Fruit fly (Drosophila melanogaster) whole organism, embryonic: ENCODE data around the gene Pex14.

ENCODE experiments used
- Adf1 ChIP-seq: fragments of 200-800 bp; sonication (Bioruptor generic); IDR thresholded peaks from 2 replicates; pipeline ENCODE4 v1.3.6; 2022; ENCODE audit warnings: missing biosample characterization, missing genetic modification characterization
- Antp ChIP-seq: fragments of 200-800 bp; sonication (Bioruptor generic); optimal IDR thresholded peaks from 3 replicates; lab custom pipeline; 2016; ENCODE audit warnings: missing biosample characterization, missing genetic modification characterization
- B-H2 ChIP-seq: fragments of 200-800 bp; sonication (Bioruptor generic); optimal IDR thresholded peaks from 2 replicates; lab custom pipeline; 2018; ENCODE audit warnings: missing biosample characterization, mild to moderate bottlenecking, missing genetic modification characterization
- CG10431 ChIP-seq: fragments of 200-800 bp; sonication (Bioruptor generic); optimal IDR thresholded peaks from 3 replicates; lab custom pipeline; 2018; ENCODE audit warnings: missing biosample characterization, mild to moderate bottlenecking, missing genetic modification characterization
- CG11247 ChIP-seq: fragments of 200-800 bp; sonication (Bioruptor generic); IDR thresholded peaks from 2 replicates; pipeline ENCODE4 v1.3.6; 2022; ENCODE audit warnings: missing biosample characterization, missing genetic modification characterization
- CG11695 ChIP-seq: fragments of 200-800 bp; sonication (Bioruptor generic); IDR thresholded peaks from 3 replicates; pipeline ENCODE4 v1.3.6; 2022; ENCODE audit warnings: missing biosample characterization, missing genetic modification characterization
- CG12155 ChIP-seq: fragments of 200-800 bp; sonication (Bioruptor generic); optimal IDR thresholded peaks from 3 replicates; lab custom pipeline; 2016; ENCODE audit warnings: missing biosample characterization, missing genetic modification characterization
- CG12391 ChIP-seq: fragments of 200-800 bp; sonication (Bioruptor generic); optimal IDR thresholded peaks from 3 replicates; lab custom pipeline; 2018; ENCODE audit warnings: missing biosample characterization, mild to moderate bottlenecking, missing genetic modification characterization, moderate library complexity
- CG13775 ChIP-seq: fragments of 200-800 bp; sonication (Bioruptor generic); optimal IDR thresholded peaks from 3 replicates; lab custom pipeline; 2017; ENCODE audit warnings: missing biosample characterization, mild to moderate bottlenecking, missing genetic modification characterization
- CG1832 ChIP-seq: fragments of 200-800 bp; sonication (Bioruptor generic); optimal IDR thresholded peaks from 2 replicates; lab custom pipeline; 2017; ENCODE audit warnings: missing biosample characterization, mild to moderate bottlenecking, missing genetic modification characterization, inconsistent platforms
- CG2116 ChIP-seq: fragments of 200-800 bp; sonication (Bioruptor generic); optimal IDR thresholded peaks from 3 replicates; lab custom pipeline; 2018; ENCODE audit warnings: missing biosample characterization, mild to moderate bottlenecking, missing genetic modification characterization
- CG30431 ChIP-seq: fragments of 200-800 bp; sonication (Bioruptor generic); optimal IDR thresholded peaks from 2 replicates; lab custom pipeline; 2017; ENCODE audit warnings: missing biosample characterization, missing genetic modification characterization
- CG33213 ChIP-seq: fragments of 200-800 bp; sonication (Bioruptor generic); optimal IDR thresholded peaks from 3 replicates; lab custom pipeline; 2016; ENCODE audit warnings: missing biosample characterization, missing genetic modification characterization
- CG34224 ChIP-seq: fragments of 200-800 bp; sonication (Bioruptor generic); IDR thresholded peaks from 3 replicates; pipeline ENCODE4 v1.3.6; 2022; ENCODE audit warnings: missing biosample characterization, missing genetic modification characterization; ENCODE audit not compliant: partially characterized antibody
- CG3726 ChIP-seq: fragments of 200-800 bp; sonication (Bioruptor generic); IDR thresholded peaks from 3 replicates; pipeline ENCODE4, ENCODE4 v1.3.6; 2022; ENCODE audit warnings: missing biosample characterization, missing genetic modification characterization
- CG4282 ChIP-seq: fragments of 200-800 bp; sonication (Bioruptor generic); optimal IDR thresholded peaks from 2 replicates; lab custom pipeline; 2016; ENCODE audit warnings: missing biosample characterization, missing genetic modification characterization
- CG4424 ChIP-seq: fragments of 200-800 bp; sonication (Bioruptor generic); optimal IDR thresholded peaks from 3 replicates; lab custom pipeline; 2016; ENCODE audit warnings: missing biosample characterization, missing genetic modification characterization
- CG4617 ChIP-seq: fragments of 200-800 bp; sonication (Bioruptor generic); optimal IDR thresholded peaks from 3 replicates; lab custom pipeline; 2016; ENCODE audit warnings: missing biosample characterization, missing genetic modification characterization, borderline replicate concordance
- CG4854 ChIP-seq: fragments of 200-800 bp; sonication (Bioruptor generic); optimal IDR thresholded peaks from 2 replicates; lab custom pipeline; 2016; ENCODE audit warnings: missing biosample characterization, missing genetic modification characterization, inconsistent platforms
- CG6791 ChIP-seq: fragments of 200-800 bp; sonication (Bioruptor generic); IDR thresholded peaks from 3 replicates; pipeline ENCODE4 v1.3.6; 2022; ENCODE audit warnings: missing biosample characterization, missing genetic modification characterization; ENCODE audit not compliant: partially characterized antibody
- CG7357 ChIP-seq: fragments of 200-800 bp; sonication (Bioruptor generic); IDR thresholded peaks from 3 replicates; pipeline ENCODE4 v1.3.6; 2022; ENCODE audit warnings: missing biosample characterization, missing genetic modification characterization
- CG9932 ChIP-seq: fragments of 200-800 bp; sonication (Bioruptor generic); IDR thresholded peaks from 2 replicates; pipeline ENCODE4 v1.3.6; 2022; ENCODE audit warnings: missing biosample characterization, missing genetic modification characterization
- CkIIα-i1 ChIP-seq: fragments of 200-800 bp; sonication (Bioruptor generic); IDR thresholded peaks from 2 replicates; pipeline ENCODE4 v1.3.6; 2022; ENCODE audit warnings: missing biosample characterization, missing genetic modification characterization
- Dfd ChIP-seq, 2 experiments: fragments of >200 bp; optimal IDR thresholded peaks; 2 replicates each; lab custom pipeline; 2017; ENCODE audit warnings: missing biosample characterization in 2 of 2, missing genetic modification characterization in 2 of 2
- Dip3 ChIP-seq: fragments of 200-800 bp; sonication (Bioruptor generic); optimal IDR thresholded peaks from 3 replicates; lab custom pipeline; 2016; ENCODE audit warnings: missing biosample characterization, missing genetic modification characterization
- E2f1 ChIP-seq: fragments of 200-800 bp; sonication (Bioruptor generic); IDR thresholded peaks from 2 replicates; pipeline ENCODE4 v1.3.6; 2022; ENCODE audit warnings: missing biosample characterization, missing genetic modification characterization
- NC2α ChIP-seq: fragments of 200-800 bp; sonication (Bioruptor generic); optimal IDR thresholded peaks from 2 replicates; lab custom pipeline; 2016; ENCODE audit warnings: missing biosample characterization, missing genetic modification characterization
- Ptx1 ChIP-seq: fragments of 200-800 bp; sonication (Bioruptor generic); IDR thresholded peaks from 2 replicates; pipeline ENCODE4 v1.3.6; 2022; ENCODE audit warnings: missing biosample characterization, missing genetic modification characterization
- abd-A ChIP-seq: fragments of 200-800 bp; sonication (Bioruptor generic); optimal IDR thresholded peaks from 3 replicates; lab custom pipeline; 2019; ENCODE audit warnings: missing biosample characterization, mild to moderate bottlenecking, missing genetic modification characterization, moderate library complexity
- cg ChIP-seq: fragments of 200-800 bp; sonication (Bioruptor generic); optimal IDR thresholded peaks from 3 replicates; lab custom pipeline; 2019; ENCODE audit warnings: missing biosample characterization, mild to moderate bottlenecking, missing genetic modification characterization, moderate library complexity
- chinmo ChIP-seq: fragments of 200-800 bp; sonication (Bioruptor generic); IDR thresholded peaks from 4 replicates; pipeline ENCODE4 v1.3.6; 2022; ENCODE audit warnings: missing biosample characterization, missing genetic modification characterization; ENCODE audit not compliant: partially characterized antibody
- chm ChIP-seq: fragments of 200-800 bp; sonication (Bioruptor generic); IDR thresholded peaks from 2 replicates; pipeline ENCODE4 v1.3.6; 2022; ENCODE audit warnings: missing biosample characterization, missing genetic modification characterization
- ci ChIP-seq: fragments of 200-800 bp; sonication (Bioruptor generic); IDR thresholded peaks from 3 replicates; pipeline ENCODE4 v1.3.6; 2022; ENCODE audit warnings: missing biosample characterization, missing genetic modification characterization
- dm ChIP-seq: fragments of 200-800 bp; sonication (Bioruptor generic); optimal IDR thresholded peaks from 3 replicates; lab custom pipeline; 2016; ENCODE audit warnings: missing biosample characterization, missing genetic modification characterization
- eve ChIP-seq, 2 experiments: fragments of >200 bp; optimal IDR thresholded peaks; 2 replicates each; lab custom pipeline; 2017; ENCODE audit warnings: missing biosample characterization in 2 of 2, missing genetic modification characterization in 2 of 2
- fd3F ChIP-seq: fragments of 200-800 bp; sonication (Bioruptor generic); optimal IDR thresholded peaks from 2 replicates; lab custom pipeline; 2018; ENCODE audit warnings: missing biosample characterization, mild to moderate bottlenecking, missing genetic modification characterization, moderate library complexity
- gro ChIP-seq: fragments of 200-800 bp; sonication (Bioruptor generic); optimal IDR thresholded peaks from 2 replicates; lab custom pipeline; 2016; ENCODE audit warnings: missing biosample characterization, missing genetic modification characterization
- hbn ChIP-seq: fragments of 200-800 bp; sonication (Bioruptor generic); IDR thresholded peaks from 2 replicates; pipeline ENCODE4 v1.3.6; 2022; ENCODE audit warnings: missing biosample characterization, missing genetic modification characterization; ENCODE audit not compliant: partially characterized antibody
- her ChIP-seq: fragments of 200-800 bp; sonication (Bioruptor generic); optimal IDR thresholded peaks from 2 replicates; lab custom pipeline; 2016; ENCODE audit warnings: missing biosample characterization, missing genetic modification characterization
- jumu ChIP-seq: fragments of 200-800 bp; sonication (Bioruptor generic); optimal IDR thresholded peaks from 3 replicates; lab custom pipeline; 2016; ENCODE audit warnings: missing biosample characterization, missing genetic modification characterization
- kay ChIP-seq: fragments of 200-800 bp; sonication (Bioruptor generic); optimal IDR thresholded peaks from 2 replicates; lab custom pipeline; 2016; ENCODE audit warnings: missing biosample characterization, missing genetic modification characterization
- nmo ChIP-seq: fragments of 200-800 bp; sonication (Bioruptor generic); optimal IDR thresholded peaks from 2 replicates; lab custom pipeline; 2018; ENCODE audit warnings: missing biosample characterization, mild to moderate bottlenecking, missing genetic modification characterization, moderate library complexity
- pho ChIP-seq: fragments of 200-800 bp; sonication (Bioruptor generic); optimal IDR thresholded peaks from 2 replicates; lab custom pipeline; 2016; ENCODE audit warnings: missing biosample characterization, missing genetic modification characterization
- pum ChIP-seq: fragments of 200-800 bp; sonication (Bioruptor generic); optimal IDR thresholded peaks from 2 replicates; lab custom pipeline; 2016; ENCODE audit warnings: missing biosample characterization, missing genetic modification characterization
- rib ChIP-seq: fragments of 200-800 bp; sonication (Bioruptor generic); IDR thresholded peaks from 2 replicates; pipeline ENCODE4 v1.3.6; 2022; ENCODE audit warnings: missing biosample characterization, missing genetic modification characterization
- so ChIP-seq: fragments of 200-800 bp; sonication (Bioruptor generic); IDR thresholded peaks from 3 replicates; pipeline ENCODE4 v1.3.6; 2022; ENCODE audit warnings: missing biosample characterization, missing genetic modification characterization
- ssp ChIP-seq: fragments of 200-800 bp; sonication (Bioruptor generic); IDR thresholded peaks from 2 replicates; pipeline ENCODE4 v1.3.6; 2022; ENCODE audit warnings: missing biosample characterization, missing genetic modification characterization
- trem ChIP-seq: fragments of 200-800 bp; optimal IDR thresholded peaks from 3 replicates; lab custom pipeline; 2019; ENCODE audit warnings: missing biosample characterization, mild to moderate bottlenecking, missing genetic modification characterization, moderate library complexity
- wor ChIP-seq: fragments of 200-800 bp; sonication (Bioruptor generic); IDR thresholded peaks from 2 replicates; pipeline ENCODE4 v1.3.6; 2022; ENCODE audit warnings: missing biosample characterization, missing genetic modification characterization
- zen ChIP-seq: fragments of 200-800 bp; sonication (Bioruptor generic); optimal IDR thresholded peaks from 3 replicates; lab custom pipeline; 2018; ENCODE audit warnings: missing biosample characterization, mild to moderate bottlenecking, missing genetic modification characterization, moderate library complexity

The Pex14 gene

dm6 chr3L:20730323-20731238, 48.0 kb upstream of the Pex14 start, which contains the start of gene CG13252 (continued):
- TF ChIP-seq E2f1 (no peak), rib (GFP tag; lab: Robert Waterston, UW) (no peak), CG4854 (GFP tag; lab: Kevin White, UChicago) (no peak), CG4282 (no peak), Antp (GFP tag; lab: Kevin White, UChicago) (no peak), gro (GFP tag; lab: Kevin White, UChicago) (no peak), CG30431 (no peak), Adf1 (no peak), CG12155 (GFP tag; lab: Kevin White, UChicago) (no peak), eve (GFP tag; optimal IDR thresholded peaks at IDR 0.05; lab: Kevin White, UChicago) (peak in 1 of 2 experiments; percentile 57), hbn (GFP tag; lab: Robert Waterston, UW) (0 out of 2 replicates have a peak, but pooled peaks have one; percentile 44), chm (GFP tag; lab: Robert Waterston, UW) (no peak), NC2α (GFP tag; lab: Kevin White, UChicago) (no peak), CG13775 (GFP tag; lab: Kevin White, UChicago) (no peak), CG10431 (GFP tag; lab: Kevin White, UChicago) (peak; percentile 13), abd-A (tag; lab: Kevin White, UChicago) (no peak), CG34224 (peak; percentile 51; the same call in 1 of the 3 replicates), CG6791 (GFP tag; lab: Robert Waterston, UW) (no peak), ci (0 out of 3 replicates have a peak, but pooled peaks have one; percentile 31), CG11695 (no peak), wor (GFP tag; lab: Robert Waterston, UW) (no peak), CG4617 (no peak), her (GFP tag; lab: Kevin White, UChicago) (no peak), ssp (GFP tag; lab: Robert Waterston, UW) (no peak), chinmo (peak; percentile 95; the same call in 3 of the 4 replicates), nmo (no peak), CG33213 (GFP tag; lab: Kevin White, UChicago) (no peak), CG9932 (peak; percentile 11; the same call in 1 of the 2 replicates), Dip3 (GFP tag; lab: Kevin White, UChicago) (no peak), zen (tag; lab: Kevin White, UChicago) (no peak), fd3F (GFP tag; lab: Kevin White, UChicago) (peak; percentile 36), CG12391 (no peak), Dfd (GFP tag; optimal IDR thresholded peaks at IDR 0.05; lab: Kevin White, UChicago) (no peak), CG1832 (no peak), CG2116 (GFP tag; lab: Kevin White, UChicago) (peak; percentile 26), so (GFP tag; lab: Robert Waterston, UW) (no peak), CG3726 (GFP tag; lab: Robert Waterston, UW) (no peak), CG4424 (GFP tag; lab: Kevin White, UChicago) (no peak), Ptx1 (GFP tag; lab: Robert Waterston, UW) (0 out of 2 replicates have a peak, but pooled peaks have one; percentile 4), jumu (no peak), CG11247 (GFP tag; lab: Robert Waterston, UW) (no peak), cg (GFP tag; lab: Kevin White, UChicago) (peak; percentile 26), B-H2 (GFP tag; lab: Kevin White, UChicago) (no peak), trem (tag; lab: Kevin White, UChicago) (no peak), dm (GFP tag; lab: Kevin White, UChicago) (no peak), pum (GFP tag; lab: Kevin White, UChicago) (no peak), kay (GFP tag; lab: Kevin White, UChicago) (no peak), CkIIα-i1 (no peak), CG7357 (GFP tag; lab: Robert Waterston, UW) (no peak), pho (no peak)
